Fruit fly (Drosophila melanogaster) whole organism, embryonic: ENCODE data around the gene CG14511.

Experiments used
- Asciz ChIP-seq: fragments of 200-800 bp; sonication (Bioruptor generic); optimal IDR thresholded peaks from 2 replicates; lab custom pipeline; 2017; ENCODE audit warnings: missing biosample characterization, mild to moderate bottlenecking, missing genetic modification characterization, missing genetic modification reagents
- Atf3 ChIP-seq: fragments of 200-800 bp; sonication (Bioruptor generic); optimal IDR thresholded peaks from 3 replicates; lab custom pipeline; 2016; ENCODE audit warnings: missing biosample characterization, missing genetic modification characterization
- CG10321 ChIP-seq: fragments of 200-800 bp; sonication (Bioruptor generic); IDR thresholded peaks from 2 replicates; pipeline ENCODE4 v1.3.6; 2022; ENCODE audit warnings: missing biosample characterization, missing genetic modification characterization
- CG10565 ChIP-seq: fragments of 200-800 bp; sonication (Bioruptor generic); optimal IDR thresholded peaks from 3 replicates; lab custom pipeline; 2016; ENCODE audit warnings: missing biosample characterization, mild to moderate bottlenecking, missing genetic modification characterization
- CG11504 ChIP-seq: fragments of 200-800 bp; sonication (Bioruptor generic); optimal IDR thresholded peaks from 3 replicates; lab custom pipeline; 2019; ENCODE audit warnings: missing biosample characterization, mild to moderate bottlenecking, missing genetic modification characterization, moderate library complexity
- CG12299 ChIP-seq: fragments of 200-800 bp; sonication (Bioruptor generic); optimal IDR thresholded peaks from 2 replicates; lab custom pipeline; 2018; ENCODE audit warnings: missing biosample characterization, mild to moderate bottlenecking, missing genetic modification characterization
- CG12744 ChIP-seq: fragments of 200-800 bp; sonication (Bioruptor generic); optimal IDR thresholded peaks from 2 replicates; lab custom pipeline; 2016; ENCODE audit warnings: missing biosample characterization, missing genetic modification characterization
- CG13624 ChIP-seq: fragments of 200-800 bp; sonication (Bioruptor generic); optimal IDR thresholded peaks from 2 replicates; lab custom pipeline; 2016; ENCODE audit warnings: missing biosample characterization, missing genetic modification characterization
- CG18619 ChIP-seq: fragments of 200-800 bp; sonication (Bioruptor generic); optimal IDR thresholded peaks from 3 replicates; lab custom pipeline; 2017; ENCODE audit warnings: missing biosample characterization, mild to moderate bottlenecking, missing genetic modification characterization
- CG2129 ChIP-seq: fragments of 200-800 bp; sonication (Bioruptor generic); IDR thresholded peaks from 2 replicates; pipeline ENCODE4 v1.3.6; 2022; ENCODE audit warnings: missing biosample characterization, missing genetic modification characterization; ENCODE audit not compliant: partially characterized antibody
- CG2889 ChIP-seq: fragments of 200-800 bp; sonication (Bioruptor generic); IDR thresholded peaks from 3 replicates; pipeline ENCODE4 v1.3.6; 2022; ENCODE audit warnings: missing biosample characterization, missing genetic modification characterization
- CG30403 ChIP-seq: fragments of 200-800 bp; sonication (Bioruptor generic); optimal IDR thresholded peaks from 3 replicates; lab custom pipeline; 2016; ENCODE audit warnings: missing biosample characterization, missing genetic modification characterization
- CG34224 ChIP-seq: fragments of 200-800 bp; sonication (Bioruptor generic); IDR thresholded peaks from 3 replicates; pipeline ENCODE4 v1.3.6; 2022; ENCODE audit warnings: missing biosample characterization, missing genetic modification characterization; ENCODE audit not compliant: partially characterized antibody
- CG34422 ChIP-seq: fragments of 200-800 bp; sonication (Bioruptor generic); IDR thresholded peaks from 3 replicates; pipeline ENCODE4 v1.3.6; 2022; ENCODE audit warnings: missing biosample characterization, missing genetic modification characterization
- CG6254 ChIP-seq: fragments of 200-800 bp; sonication (Bioruptor generic); optimal IDR thresholded peaks from 3 replicates; lab custom pipeline; 2017; ENCODE audit warnings: mild to moderate bottlenecking, missing biosample characterization, missing genetic modification reagents, missing genetic modification characterization
- CG7839 ChIP-seq: fragments of 200-800 bp; sonication (Bioruptor generic); optimal IDR thresholded peaks from 3 replicates; lab custom pipeline; 2018; ENCODE audit warnings: missing biosample characterization, mild to moderate bottlenecking, missing genetic modification characterization, moderate library complexity
- CG8765 ChIP-seq: fragments of 200-800 bp; sonication (Bioruptor generic); IDR thresholded peaks from 2 replicates; pipeline ENCODE4 v1.3.6; 2022; ENCODE audit warnings: missing biosample characterization, missing genetic modification characterization
- CG8924 ChIP-seq: fragments of 200-800 bp; optimal IDR thresholded peaks from 3 replicates; lab custom pipeline; 2019; ENCODE audit warnings: missing biosample characterization, mild to moderate bottlenecking, missing genetic modification characterization, moderate library complexity
- CkIIα-i1 ChIP-seq: fragments of 200-800 bp; sonication (Bioruptor generic); IDR thresholded peaks from 2 replicates; pipeline ENCODE4 v1.3.6; 2022; ENCODE audit warnings: missing biosample characterization, missing genetic modification characterization
- D19B ChIP-seq: fragments of 200-800 bp; sonication (Bioruptor generic); optimal IDR thresholded peaks from 2 replicates; lab custom pipeline; 2017; ENCODE audit warnings: missing biosample characterization, mild to moderate bottlenecking, missing genetic modification characterization
- Dbx ChIP-seq: fragments of 200-800 bp; sonication (Bioruptor generic); IDR thresholded peaks from 3 replicates; pipeline ENCODE4 v1.3.6; 2022; ENCODE audit warnings: missing biosample characterization, missing genetic modification characterization
- Ets65A ChIP-seq: fragments of 200-800 bp; sonication (Bioruptor generic); peaks from one replicate; lab custom pipeline; 2016; ENCODE audit warnings: missing biosample characterization, missing genetic modification characterization
- GATAe ChIP-seq: fragments of 200-800 bp; sonication (Bioruptor generic); conservative IDR thresholded peaks from 2 replicates; pipeline ENCODE4 v1.3.6; 2022; ENCODE audit warnings: missing biosample characterization, missing genetic modification characterization
- NFAT ChIP-seq: fragments of 200-800 bp; sonication (Bioruptor generic); IDR thresholded peaks from 2 replicates; pipeline ENCODE4 v1.3.6; 2022; ENCODE audit warnings: missing biosample characterization, missing genetic modification characterization
- Rx ChIP-seq: fragments of 200-800 bp; sonication (Bioruptor generic); IDR thresholded peaks from 2 replicates; pipeline ENCODE4 v1.3.6; 2022; ENCODE audit warnings: missing biosample characterization, missing genetic modification characterization
- Ssrp ChIP-seq: fragments of 200-800 bp; sonication (Bioruptor generic); optimal IDR thresholded peaks from 2 replicates; lab custom pipeline; 2018; ENCODE audit warnings: missing biosample characterization, mild to moderate bottlenecking, missing genetic modification characterization, moderate library complexity
- Usf ChIP-seq: fragments of 200-800 bp; sonication (Bioruptor generic); optimal IDR thresholded peaks from 2 replicates; lab custom pipeline; 2017; ENCODE audit warnings: missing genotype, missing biosample characterization, missing genetic modification characterization
- ci ChIP-seq: fragments of 200-800 bp; sonication (Bioruptor generic); IDR thresholded peaks from 3 replicates; pipeline ENCODE4 v1.3.6; 2022; ENCODE audit warnings: missing biosample characterization, missing genetic modification characterization
- croc ChIP-seq: fragments of 200-800 bp; sonication (Bioruptor generic); conservative IDR thresholded peaks from 3 replicates; pipeline ENCODE4 v1.3.6; 2022; ENCODE audit warnings: missing biosample characterization, missing genetic modification characterization
- disco-r ChIP-seq: fragments of 200-800 bp; sonication (Bioruptor generic); optimal IDR thresholded peaks from 2 replicates; lab custom pipeline; 2016; ENCODE audit warnings: missing biosample characterization, missing genetic modification characterization
- dm ChIP-seq: fragments of 200-800 bp; sonication (Bioruptor generic); optimal IDR thresholded peaks from 3 replicates; lab custom pipeline; 2016; ENCODE audit warnings: missing biosample characterization, missing genetic modification characterization
- dmrt11E ChIP-seq: fragments of 200-800 bp; sonication (Bioruptor generic); optimal IDR thresholded peaks from 3 replicates; lab custom pipeline; 2018; ENCODE audit warnings: missing biosample characterization, mild to moderate bottlenecking, missing genetic modification characterization, moderate library complexity
- exex ChIP-seq: fragments of 200-800 bp; sonication (Bioruptor generic); optimal IDR thresholded peaks from 4 replicates; lab custom pipeline; 2018; ENCODE audit warnings: missing biosample characterization, mild to moderate bottlenecking, missing genetic modification characterization, moderate library complexity
- fd102C ChIP-seq: fragments of 200-800 bp; sonication (Bioruptor generic); optimal IDR thresholded peaks from 2 replicates; lab custom pipeline; 2018; ENCODE audit warnings: missing biosample characterization, mild to moderate bottlenecking, missing genetic modification characterization, moderate library complexity
- fd96Cb ChIP-seq: fragments of 200-800 bp; sonication (Bioruptor generic); optimal IDR thresholded peaks from 2 replicates; lab custom pipeline; 2018; ENCODE audit warnings: missing biosample characterization, mild to moderate bottlenecking, missing genetic modification characterization, moderate library complexity
- gcm ChIP-seq: fragments of 200-800 bp; sonication (Bioruptor generic); optimal IDR thresholded peaks from 2 replicates; lab custom pipeline; 2019; ENCODE audit warnings: missing biosample characterization, mild to moderate bottlenecking, missing genetic modification characterization, moderate library complexity
- gsb-n ChIP-seq: fragments of 200-800 bp; sonication (Bioruptor generic); optimal IDR thresholded peaks from 3 replicates; lab custom pipeline; 2018; ENCODE audit warnings: missing biosample characterization, mild to moderate bottlenecking, missing genetic modification characterization
- insv ChIP-seq, 2 experiments: fragments of 200-800 bp; sonication (Bioruptor generic); optimal IDR thresholded peaks; 3 replicates each; lab custom pipeline; 2016 to 2018; ENCODE audit warnings: missing biosample characterization in 2 of 2, missing genetic modification characterization in 2 of 2
- phol ChIP-seq: fragments of 200-800 bp; sonication (Bioruptor generic); optimal IDR thresholded peaks from 3 replicates; lab custom pipeline; 2018; ENCODE audit warnings: missing biosample characterization, mild to moderate bottlenecking, missing genetic modification characterization, moderate library complexity
- ranshi ChIP-seq: fragments of 200-800 bp; sonication (Bioruptor generic); IDR thresholded peaks from 2 replicates; pipeline ENCODE4 v1.3.6; 2022; ENCODE audit warnings: missing biosample characterization, missing genetic modification characterization
- sd ChIP-seq: fragments of 200-800 bp; sonication (Bioruptor generic); optimal IDR thresholded peaks from 3 replicates; lab custom pipeline; 2018; ENCODE audit warnings: missing biosample characterization, mild to moderate bottlenecking, missing genetic modification characterization, moderate library complexity
- stc ChIP-seq: fragments of 200-800 bp; sonication (Bioruptor generic); IDR thresholded peaks from 2 replicates; pipeline ENCODE4 v1.3.6; 2022; ENCODE audit warnings: missing biosample characterization, missing genetic modification characterization
- trem ChIP-seq: fragments of 200-800 bp; optimal IDR thresholded peaks from 3 replicates; lab custom pipeline; 2019; ENCODE audit warnings: missing biosample characterization, mild to moderate bottlenecking, missing genetic modification characterization, moderate library complexity
- ttk ChIP-seq: fragments of 200-800 bp; sonication (Bioruptor generic); IDR thresholded peaks from 2 replicates; pipeline ENCODE4 v2.1.2; 2022; ENCODE audit warnings: missing biosample characterization, missing genetic modification characterization
- twi ChIP-seq: fragments of 200-800 bp; optimal IDR thresholded peaks from 2 replicates; lab custom pipeline; 2019; ENCODE audit warnings: missing biosample characterization, mild to moderate bottlenecking, missing genetic modification characterization, moderate library complexity
- usp ChIP-seq: fragments of >200 bp; optimal IDR thresholded peaks from 2 replicates; lab custom pipeline; 2017; ENCODE audit warnings: missing biosample characterization, missing genetic modification characterization
- wdn ChIP-seq: fragments of 200-800 bp; sonication (Bioruptor generic); IDR thresholded peaks from 2 replicates; pipeline ENCODE4 v1.3.6; 2022; ENCODE audit warnings: missing biosample characterization, missing genetic modification characterization
- wek ChIP-seq: fragments of 200-800 bp; sonication (Bioruptor generic); optimal IDR thresholded peaks from 3 replicates; lab custom pipeline; 2018; ENCODE audit warnings: missing biosample characterization, mild to moderate bottlenecking, missing genetic modification characterization, moderate library complexity

The CG14511 gene

dm6 chr3R:29157418-29158398 lies 11.0 kb upstream of the CG14511 start, which contains the start of gene rdog (continued):
- TF ChIP-seq CG8765 (GFP tag; lab: Robert Waterston, UW) (peak; percentile 51; the same call in 1 of the 2 replicates), Dbx (GFP tag; lab: Robert Waterston, UW) (peak; percentile 43; the same call in 1 of the 3 replicates), dmrt11E (tag; lab: Kevin White, UChicago) (peak; percentile 82), ttk (GFP tag; lab: Robert Waterston, UW) (peak; percentile 32; the same call in 1 of the 2 replicates), CG34422 (GFP tag; lab: Robert Waterston, UW) (no peak), CG13624 (peak; percentile 85), disco-r (peak; percentile 78), CG8924 (tag; lab: Kevin White, UChicago) (peak; percentile 79), stc (GFP tag; lab: Robert Waterston, UW) (peak; percentile 57; the same call in 1 of the 2 replicates), CG12299 (tag; lab: Kevin White, UChicago) (peak; percentile 63), CG6254 (GFP tag; lab: Kevin White, UChicago) (peak; percentile 41), fd96Cb (peak; percentile 73), CG7839 (tag; lab: Kevin White, UChicago) (peak; percentile 88), gsb-n (tag; lab: Kevin White, UChicago) (peak; percentile 76), Rx (GFP tag; lab: Robert Waterston, UW) (peak; percentile 42; the same call in 1 of the 2 replicates), wek (GFP tag; lab: Kevin White, UChicago) (peak; percentile 11), Ets65A (GFP tag; lab: Kevin White, UChicago) (peak; percentile 98), ranshi (GFP tag; lab: Robert Waterston, UW) (0 out of 2 replicates have a peak, but pooled peaks have one; percentile 47), Usf (peak; percentile 56), phol (tag; lab: Kevin White, UChicago) (peak; percentile 69), CG34224 (GFP tag; lab: Robert Waterston, UW) (peak; percentile 42; the same call in 1 of the 3 replicates), CG11504 (peak; percentile 75), dm (GFP tag; lab: Kevin White, UChicago) (peak; percentile 78), croc (GFP tag; lab: Robert Waterston, UW) (peak; percentile 68), trem (peak; percentile 84), insv (GFP tag; optimal IDR thresholded peaks at IDR 0.05; lab: Kevin White, UChicago) (peak; percentile 33 to 40), CkIIα-i1 (no peak), CG10321 (GFP tag; lab: Robert Waterston, UW) (no peak), CG2129 (GFP tag; lab: Robert Waterston, UW) (no peak), CG18619 (GFP tag; lab: Kevin White, UChicago) (peak; percentile 73), CG10565 (peak; percentile 49), fd102C (GFP tag; lab: Kevin White, UChicago) (peak; percentile 20), Atf3 (peak; percentile 72), exex (tag; lab: Kevin White, UChicago) (no peak), CG12744 (GFP tag; lab: Kevin White, UChicago) (peak; percentile 74), CG30403 (GFP tag; lab: Kevin White, UChicago) (peak; percentile 88), Asciz (GFP tag; lab: Kevin White, UChicago) (peak; percentile 59), CG2889 (no peak), D19B (peak; percentile 99), sd (tag; lab: Kevin White, UChicago) (peak; percentile 48), usp (GFP tag; lab: Kevin White, UChicago) (no peak), wdn (peak; percentile 56), twi (tag; lab: Kevin White, UChicago) (peak; percentile 66), GATAe (GFP tag; lab: Robert Waterston, UW) (no peak), NFAT (peak; percentile 40; the same call in 1 of the 2 replicates), Ssrp (tag; lab: Kevin White, UChicago) (peak; percentile 85), ci (GFP tag; lab: Robert Waterston, UW) (0 out of 3 replicates have a peak, but pooled peaks have one; percentile 6), gcm (GFP tag; lab: Kevin White, UChicago) (peak; percentile 68)
